Fruit fly (Drosophila melanogaster) whole organism, embryonic: ENCODE data around the gene DCAF12.

Source experiments
- Atf-2 ChIP-seq: fragments of 200-800 bp; sonication (Bioruptor generic); optimal IDR thresholded peaks from 2 replicates; lab custom pipeline; 2016; ENCODE audit warnings: missing biosample characterization, missing genetic modification characterization
- Awh ChIP-seq: fragments of 200-800 bp; sonication (Bioruptor generic); IDR thresholded peaks from 2 replicates; pipeline ENCODE4, ENCODE4 v1.3.6; 2022; ENCODE audit warnings: missing biosample characterization, missing genetic modification characterization
- CG1024 ChIP-seq: fragments of 200-800 bp; sonication (Bioruptor generic); IDR thresholded peaks from 2 replicates; pipeline ENCODE4 v1.3.6; 2022; ENCODE audit warnings: missing biosample characterization, missing genetic modification characterization
- CG12769 ChIP-seq: fragments of 200-800 bp; sonication (Bioruptor generic); optimal IDR thresholded peaks from 2 replicates; lab custom pipeline; 2019; ENCODE audit warnings: missing biosample characterization, mild to moderate bottlenecking, missing genetic modification characterization, moderate library complexity
- CG13123 ChIP-seq: fragments of 200-800 bp; sonication (Bioruptor generic); optimal IDR thresholded peaks from 2 replicates; lab custom pipeline; 2016; ENCODE audit warnings: missing biosample characterization, missing genetic modification characterization
- CG14710 ChIP-seq: fragments of 200-800 bp; sonication (Bioruptor generic); optimal IDR thresholded peaks from 3 replicates; lab custom pipeline; 2019; ENCODE audit warnings: missing biosample characterization, mild to moderate bottlenecking, missing genetic modification characterization, moderate library complexity
- CG15269 ChIP-seq: fragments of 200-800 bp; sonication (Bioruptor generic); optimal IDR thresholded peaks from 2 replicates; lab custom pipeline; 2018; ENCODE audit warnings: missing biosample characterization, mild to moderate bottlenecking, missing genetic modification characterization, moderate library complexity
- CG2129 ChIP-seq: fragments of 200-800 bp; sonication (Bioruptor generic); IDR thresholded peaks from 2 replicates; pipeline ENCODE4 v1.3.6; 2022; ENCODE audit warnings: missing biosample characterization, missing genetic modification characterization; ENCODE audit not compliant: partially characterized antibody
- CG31224 ChIP-seq: fragments of 200-800 bp; sonication (Bioruptor generic); IDR thresholded peaks from 2 replicates; pipeline ENCODE4 v1.3.6; 2022; ENCODE audit warnings: missing biosample characterization, missing genetic modification characterization
- CG34422 ChIP-seq: fragments of 200-800 bp; sonication (Bioruptor generic); IDR thresholded peaks from 3 replicates; pipeline ENCODE4 v1.3.6; 2022; ENCODE audit warnings: missing biosample characterization, missing genetic modification characterization
- CG4617 ChIP-seq: fragments of 200-800 bp; sonication (Bioruptor generic); optimal IDR thresholded peaks from 3 replicates; lab custom pipeline; 2016; ENCODE audit warnings: missing biosample characterization, missing genetic modification characterization, borderline replicate concordance
- CG7928 ChIP-seq: fragments of 200-800 bp; sonication (Bioruptor generic); optimal IDR thresholded peaks from 2 replicates; lab custom pipeline; 2017; ENCODE audit warnings: missing biosample characterization, mild to moderate bottlenecking, missing genetic modification characterization
- CG9437 ChIP-seq: fragments of 200-800 bp; sonication (Bioruptor generic); optimal IDR thresholded peaks from 2 replicates; lab custom pipeline; 2018; ENCODE audit warnings: missing biosample characterization, mild to moderate bottlenecking, missing genetic modification characterization
- Dll ChIP-seq: fragments of 200-800 bp; sonication (Bioruptor generic); IDR thresholded peaks from 4 replicates; pipeline ENCODE4 v1.3.6; 2022; ENCODE audit warnings: missing biosample characterization, missing genetic modification characterization; ENCODE audit not compliant: partially characterized antibody
- Drgx ChIP-seq: fragments of 200-800 bp; sonication (Bioruptor generic); IDR thresholded peaks from 2 replicates; pipeline ENCODE4 v1.3.6; 2022; ENCODE audit warnings: missing biosample characterization, missing genetic modification characterization
- HLH54F ChIP-seq: fragments of 200-800 bp; sonication (Bioruptor generic); optimal IDR thresholded peaks from 3 replicates; lab custom pipeline; 2016; ENCODE audit warnings: missing biosample characterization, missing genetic modification characterization
- Hsf ChIP-seq: fragments of 200-800 bp; sonication (Bioruptor generic); optimal IDR thresholded peaks from 3 replicates; lab custom pipeline; 2016; ENCODE audit warnings: missing biosample characterization, missing genetic modification characterization
- Jarid2 ChIP-seq: fragments of 200-800 bp; sonication (Bioruptor generic); optimal IDR thresholded peaks from 3 replicates; lab custom pipeline; 2017; ENCODE audit warnings: mild to moderate bottlenecking, missing biosample characterization, missing genetic modification reagents, missing genetic modification characterization
- Lhr ChIP-seq: fragments of 200-800 bp; sonication (Bioruptor generic); optimal IDR thresholded peaks from 3 replicates; lab custom pipeline; 2017; ENCODE audit warnings: mild to moderate bottlenecking, missing biosample characterization, missing genetic modification reagents, missing genetic modification characterization
- Lim3 ChIP-seq: fragments of 200-800 bp; sonication (Bioruptor generic); IDR thresholded peaks from 2 replicates; pipeline ENCODE4 v1.3.6; 2022; ENCODE audit warnings: missing biosample characterization, missing genetic modification characterization
- Lpt ChIP-seq: fragments of >200 bp; optimal IDR thresholded peaks from 2 replicates; lab custom pipeline; 2018; ENCODE audit warnings: missing biosample characterization, missing genetic modification characterization
- MESR4 ChIP-seq: fragments of 200-800 bp; sonication (Bioruptor generic); optimal IDR thresholded peaks from 2 replicates; lab custom pipeline; 2018; ENCODE audit warnings: missing biosample characterization, mild to moderate bottlenecking, missing genetic modification characterization, moderate library complexity
- Max ChIP-seq: fragments of 200-800 bp; sonication (Bioruptor generic); optimal IDR thresholded peaks from 2 replicates; lab custom pipeline; 2016; ENCODE audit warnings: missing biosample characterization, mild to moderate bottlenecking, missing genetic modification characterization
- Nf-YA ChIP-seq: fragments of 200-800 bp; sonication (Bioruptor generic); IDR thresholded peaks from 2 replicates; pipeline ENCODE4 v1.3.6; 2022; ENCODE audit warnings: missing biosample characterization, missing genetic modification characterization
- Oaz ChIP-seq: fragments of 200-800 bp; sonication (Bioruptor generic); IDR thresholded peaks from 2 replicates; pipeline ENCODE4 v1.3.6; 2022; ENCODE audit warnings: missing biosample characterization, missing genetic modification characterization
- Ptx1 ChIP-seq: fragments of 200-800 bp; sonication (Bioruptor generic); IDR thresholded peaks from 2 replicates; pipeline ENCODE4 v1.3.6; 2022; ENCODE audit warnings: missing biosample characterization, missing genetic modification characterization
- Spps ChIP-seq: fragments of 200-800 bp; sonication (Bioruptor generic); optimal IDR thresholded peaks from 2 replicates; lab custom pipeline; 2018; ENCODE audit warnings: missing biosample characterization, mild to moderate bottlenecking, missing genetic modification characterization
- Sry-β ChIP-seq: fragments of 200-800 bp; sonication (Bioruptor generic); optimal IDR thresholded peaks from 2 replicates; lab custom pipeline; 2018; ENCODE audit warnings: missing biosample characterization, mild to moderate bottlenecking, missing genetic modification characterization, moderate library complexity
- Stat92E ChIP-seq, 3 experiments: fragments of >200 bp in 2 of 3; fragments of 200-800 bp in 1 of 3; sonication (Bioruptor generic) in 1 of 3; optimal IDR thresholded peaks; 2 replicates each; lab custom pipeline; 2017 to 2019; ENCODE audit warnings: missing biosample characterization in 3 of 3, missing genetic modification characterization in 3 of 3, mild to moderate bottlenecking in 1 of 3, moderate library complexity in 1 of 3
- Xrp1 ChIP-seq: fragments of 200-800 bp; sonication (Bioruptor generic); IDR thresholded peaks from 2 replicates; pipeline ENCODE4 v1.3.6; 2022; ENCODE audit warnings: missing biosample characterization, missing genetic modification characterization
- al ChIP-seq: fragments of 200-800 bp; sonication (Bioruptor generic); IDR thresholded peaks from 2 replicates; pipeline ENCODE4 v1.3.6; 2022; ENCODE audit warnings: missing biosample characterization, missing genetic modification characterization
- cg ChIP-seq: fragments of 200-800 bp; sonication (Bioruptor generic); optimal IDR thresholded peaks from 3 replicates; lab custom pipeline; 2019; ENCODE audit warnings: missing biosample characterization, mild to moderate bottlenecking, missing genetic modification characterization, moderate library complexity
- chinmo ChIP-seq: fragments of 200-800 bp; sonication (Bioruptor generic); IDR thresholded peaks from 4 replicates; pipeline ENCODE4 v1.3.6; 2022; ENCODE audit warnings: missing biosample characterization, missing genetic modification characterization; ENCODE audit not compliant: partially characterized antibody
- dan ChIP-seq: fragments of 200-800 bp; sonication (Bioruptor generic); IDR thresholded peaks from 2 replicates; pipeline ENCODE4 v1.3.6; 2022; ENCODE audit warnings: missing biosample characterization, missing genetic modification characterization
- ewg ChIP-seq: fragments of 200-800 bp; sonication (Bioruptor generic); optimal IDR thresholded peaks from 3 replicates; lab custom pipeline; 2017; ENCODE audit warnings: mild to moderate bottlenecking, missing biosample characterization, missing genetic modification reagents, missing genetic modification characterization
- kni ChIP-seq: fragments of 200-800 bp; sonication (Bioruptor generic); optimal IDR thresholded peaks from 3 replicates; lab custom pipeline; 2017; ENCODE audit warnings: mild to moderate bottlenecking, missing biosample characterization, missing genetic modification reagents, missing genetic modification characterization
- lbe ChIP-seq: fragments of 200-800 bp; sonication (Bioruptor generic); optimal IDR thresholded peaks from 2 replicates; lab custom pipeline; 2016; ENCODE audit warnings: missing biosample characterization, mild to moderate bottlenecking, missing genetic modification characterization
- lilli ChIP-seq: fragments of 200-800 bp; sonication (Bioruptor generic); optimal IDR thresholded peaks from 3 replicates; lab custom pipeline; 2016; ENCODE audit warnings: missing biosample characterization, missing genetic modification characterization
- luna ChIP-seq: fragments of 200-800 bp; sonication (Bioruptor generic); optimal IDR thresholded peaks from 2 replicates; lab custom pipeline; 2016; ENCODE audit warnings: missing biosample characterization, missing genetic modification characterization
- oc ChIP-seq: fragments of 200-800 bp; sonication (Bioruptor generic); optimal IDR thresholded peaks from 2 replicates; lab custom pipeline; 2018; ENCODE audit warnings: missing biosample characterization, mild to moderate bottlenecking, missing genetic modification characterization, moderate library complexity
- pnt ChIP-seq: fragments of 200-800 bp; sonication (Bioruptor generic); optimal IDR thresholded peaks from 3 replicates; lab custom pipeline; 2016; ENCODE audit warnings: missing biosample characterization, missing genetic modification characterization
- slbo ChIP-seq: fragments of 200-800 bp; sonication (Bioruptor generic); IDR thresholded peaks from 2 replicates; pipeline ENCODE4 v1.3.6; 2022; ENCODE audit warnings: missing biosample characterization, missing genetic modification characterization
- stc ChIP-seq: fragments of 200-800 bp; sonication (Bioruptor generic); IDR thresholded peaks from 2 replicates; pipeline ENCODE4 v1.3.6; 2022; ENCODE audit warnings: missing biosample characterization, missing genetic modification characterization
- tx ChIP-seq: fragments of 200-800 bp; sonication (Bioruptor generic); optimal IDR thresholded peaks from 2 replicates; lab custom pipeline; 2016; ENCODE audit warnings: missing biosample characterization, missing genetic modification characterization
- unc-4 ChIP-seq: fragments of 200-800 bp; sonication (Bioruptor generic); IDR thresholded peaks from 2 replicates; pipeline ENCODE4 v1.3.6; 2022; ENCODE audit warnings: missing biosample characterization, missing genetic modification characterization; ENCODE audit not compliant: partially characterized antibody
- zen2 ChIP-seq: fragments of 200-800 bp; sonication (Bioruptor generic); IDR thresholded peaks from 3 replicates; pipeline ENCODE4 v1.3.6; 2022; ENCODE audit warnings: missing biosample characterization, missing genetic modification characterization; ENCODE audit not compliant: partially characterized antibody

The DCAF12 gene

dm6 chr3R:11968030-11968753 is 48.6 kb downstream of the DCAF12 start (continued):
- peak; percentile 1 for TF ChIP-seq kni

DNA sequence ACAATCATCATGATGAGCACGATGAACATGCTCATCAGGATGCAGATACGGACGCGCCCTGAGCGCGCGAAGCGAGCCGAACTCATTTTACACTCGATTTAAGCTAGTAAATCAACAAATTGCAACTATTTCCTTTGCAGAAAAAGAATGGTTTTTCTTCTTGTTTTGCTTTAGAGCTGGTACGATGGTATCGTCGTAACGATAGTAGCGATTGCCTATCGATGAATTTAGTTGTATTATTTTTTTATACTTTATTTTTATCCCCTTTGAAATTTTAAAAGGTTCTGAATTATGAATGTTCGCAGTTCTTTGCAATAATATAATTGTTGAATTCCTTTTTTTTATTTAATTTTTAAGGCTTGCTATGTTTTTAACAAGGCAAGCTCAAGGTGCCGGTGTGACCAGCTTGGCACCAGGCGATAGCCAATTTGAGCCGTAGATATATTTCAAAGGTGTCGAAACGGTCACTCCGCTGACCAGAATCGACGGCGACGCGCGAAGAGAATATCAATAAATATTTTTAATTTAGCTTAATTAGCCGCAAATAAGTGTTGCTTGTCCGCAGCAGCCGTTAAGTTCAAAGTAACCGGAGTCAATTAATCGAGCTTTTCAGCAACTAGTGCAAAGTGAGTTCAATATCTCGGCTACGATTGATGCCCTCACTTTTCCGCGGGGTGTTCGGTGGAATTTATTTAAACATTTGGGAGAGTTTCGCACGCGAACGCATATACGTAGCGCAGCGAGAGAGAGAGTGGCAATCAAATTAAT is 49.4 kb downstream of the DCAF12 start, which contains the start of the genes CG12213 and GC1:
Gene CG12213 (minus strand): TSS at position 430 of the 768 bp plus-strand sequence.
Gene GC1 (plus strand): TSS at position 447 of the 768 bp plus-strand sequence.
- peak; percentile 80 for TF ChIP-seq Lhr (GFP tag; lab: Kevin White, UChicago)
- TF ChIP-seq oc, result no peak
- TF ChIP-seq chinmo (GFP tag; lab: Robert Waterston, UW), result peak; percentile 97
- no peak for TF ChIP-seq CG13123 (GFP tag; lab: Kevin White, UChicago)
- TF ChIP-seq Stat92E (GFP tag; optimal IDR thresholded peaks at IDR 0.05; lab: Kevin White, UChicago), result no peak
- peak; percentile 16 for TF ChIP-seq HLH54F (GFP tag; lab: Kevin White, UChicago)
- TF ChIP-seq Atf-2 (GFP tag; lab: Kevin White, UChicago), result no peak
- TF ChIP-seq zen2 (GFP tag; lab: Robert Waterston, UW), result peak; percentile 95
- TF ChIP-seq Sry-β (GFP tag; lab: Kevin White, UChicago), result no peak
- TF ChIP-seq tx (GFP tag; lab: Kevin White, UChicago), result no peak
- no peak for TF ChIP-seq luna (GFP tag; lab: Kevin White, UChicago)
- TF ChIP-seq unc-4 (GFP tag; lab: Robert Waterston, UW), result peak; percentile 99
- peak; percentile 32 for TF ChIP-seq lbe (GFP tag; lab: Kevin White, UChicago)
- no peak for TF ChIP-seq Lpt (GFP tag; lab: Kevin White, UChicago)
- TF ChIP-seq pnt, result no peak
- peak; percentile 25; the same call in 1 of the 2 replicates for TF ChIP-seq slbo (GFP tag; lab: Robert Waterston, UW)
- no peak for TF ChIP-seq Lim3
- TF ChIP-seq MESR4 (GFP tag; lab: Kevin White, UChicago), result peak; percentile 69
- no peak for TF ChIP-seq Xrp1 (GFP tag; lab: Robert Waterston, UW)
- TF ChIP-seq dan (GFP tag; lab: Robert Waterston, UW), result no peak
- no peak for TF ChIP-seq stc
- peak; percentile 34 for TF ChIP-seq Hsf (GFP tag; lab: Kevin White, UChicago)
- TF ChIP-seq Drgx, result no peak
- peak; percentile 26 for TF ChIP-seq Jarid2
- no peak for TF ChIP-seq CG7928 (GFP tag; lab: Kevin White, UChicago)
- no peak for TF ChIP-seq CG1024 (GFP tag; lab: Robert Waterston, UW)
- no peak for TF ChIP-seq Awh
- TF ChIP-seq cg (GFP tag; lab: Kevin White, UChicago), result no peak
- peak; percentile 65 for TF ChIP-seq CG4617 (GFP tag; lab: Kevin White, UChicago)
- TF ChIP-seq ewg (GFP tag; lab: Kevin White, UChicago), result peak; percentile 8
- TF ChIP-seq Oaz (GFP tag; lab: Robert Waterston, UW), result no peak
- TF ChIP-seq Max, result peak; percentile 55
- peak; percentile 99 for TF ChIP-seq Dll
- TF ChIP-seq lilli (GFP tag; lab: Kevin White, UChicago), result peak; percentile 61
- no peak for TF ChIP-seq Spps (tag; lab: Kevin White, UChicago)
- no peak for TF ChIP-seq Nf-YA
- TF ChIP-seq CG12769 (tag; lab: Kevin White, UChicago), result no peak
- TF ChIP-seq CG31224 (GFP tag; lab: Robert Waterston, UW), result 0 out of 2 replicates have a peak, but pooled peaks have one; percentile 32
- peak; percentile 97 for TF ChIP-seq CG2129 (GFP tag; lab: Robert Waterston, UW)
- no peak for TF ChIP-seq CG9437 (GFP tag; lab: Kevin White, UChicago)
- TF ChIP-seq CG15269 (tag; lab: Kevin White, UChicago), result no peak
- 0 out of 2 replicates have a peak, but pooled peaks have one; percentile 17 for TF ChIP-seq al (GFP tag; lab: Robert Waterston, UW)
- TF ChIP-seq CG34422 (GFP tag; lab: Robert Waterston, UW), result 0 out of 3 replicates have a peak, but pooled peaks have one; percentile 12
- peak; percentile 89 for TF ChIP-seq CG14710 (tag; lab: Kevin White, UChicago)
- TF ChIP-seq Ptx1 (GFP tag; lab: Robert Waterston, UW), result no peak
